Worm (Caenorhabditis elegans) whole organism, L1 larva: ENCODE data around the gene wee-1.1.

Experiments
- C04F5.9 ChIP-seq: sonication (generic microtip); optimal IDR thresholded peaks from 2 replicates; lab custom pipeline; 2016; ENCODE audit warnings: missing genetic modification characterization, missing compliant biosample characterization
- C16A3.4 ChIP-seq: fragments of 150-350 bp; optimal IDR thresholded peaks from 2 replicates; lab custom pipeline; 2014; ENCODE audit warnings: missing biosample characterization, missing genetic modification characterization
- C34B4.2 ChIP-seq: sonication (generic microtip); optimal IDR thresholded peaks from 2 replicates; lab custom pipeline; 2017; ENCODE audit warnings: mild to moderate bottlenecking, missing genetic modification characterization, missing compliant biosample characterization
- Y116A8C.19 ChIP-seq: sonication (generic microtip); optimal IDR thresholded peaks from 2 replicates; lab custom pipeline; 2016; ENCODE audit warnings: missing compliant biosample characterization, missing genetic modification characterization, borderline replicate concordance
- alr-1 ChIP-seq: fragments of 200-800 bp; sonication (Bioruptor generic); optimal IDR thresholded peaks from 2 replicates; lab custom pipeline; 2018; ENCODE audit warnings: borderline replicate concordance, mild to moderate bottlenecking, missing genetic modification characterization, missing compliant biosample characterization
- blmp-1 ChIP-seq: fragments of 150-350 bp; optimal IDR thresholded peaks from 2 replicates; lab custom pipeline; 2014; ENCODE audit warnings: missing biosample characterization, missing genetic modification characterization
- ceh-63 ChIP-seq: fragments of 200-800 bp; sonication (Bioruptor generic); optimal IDR thresholded peaks from 2 replicates; lab custom pipeline; 2018; ENCODE audit warnings: mild to moderate bottlenecking, missing genetic modification characterization, missing compliant biosample characterization
- ceh-8 ChIP-seq: fragments of 200-800 bp; sonication (Bioruptor generic); optimal IDR thresholded peaks from 2 replicates; lab custom pipeline; 2018; ENCODE audit warnings: mild to moderate bottlenecking, missing genetic modification characterization, moderate library complexity, missing compliant biosample characterization
- ceh-82 ChIP-seq, 3 experiments: fragments of 150-350 bp in 1 of 3; sonication (generic microtip) in 2 of 3; optimal IDR thresholded peaks; 2 replicates each; lab custom pipeline; 2014 to 2017; ENCODE audit warnings: missing biosample characterization in 3 of 3, missing genetic modification characterization in 3 of 3
- ceh-88 ChIP-seq: fragments of 200-800 bp; sonication (Bioruptor generic); IDR thresholded peaks from 2 replicates; pipeline ENCODE4 v1.3.6; 2022; ENCODE audit warnings: missing genetic modification characterization, missing compliant biosample characterization
- efl-1 ChIP-seq, 4 experiments: fragments of 150-350 bp; optimal IDR thresholded peaks in 3 of 4; peaks in 1 of 4; 1 replicate in 1 of 4; 2 replicates in 3 of 4; lab custom pipeline; 2014; ENCODE audit warnings: missing biosample characterization in 2 of 4, missing genetic modification characterization in 2 of 4, missing genetic modification reagents in 2 of 4
- egl-13 ChIP-seq: sonication (generic microtip); optimal IDR thresholded peaks from 2 replicates; lab custom pipeline; 2016; ENCODE audit warnings: missing genotype, missing genetic modification reagents, missing genetic modification characterization, missing compliant biosample characterization
- elt-2 ChIP-seq: sonication (generic microtip); optimal IDR thresholded peaks from 2 replicates; lab custom pipeline; 2016; ENCODE audit warnings: missing genetic modification characterization, mild to moderate bottlenecking, inconsistent platforms, missing compliant biosample characterization, missing genetic modification reagents
- ets-5 ChIP-seq: fragments of 200-800 bp; sonication (Bioruptor generic); IDR thresholded peaks from 2 replicates; pipeline ENCODE4 v1.3.6; 2022; ENCODE audit warnings: missing genetic modification characterization, missing compliant biosample characterization
- fkh-4 ChIP-seq: sonication (generic microtip); optimal IDR thresholded peaks from 2 replicates; lab custom pipeline; 2016; ENCODE audit warnings: missing compliant biosample characterization, missing genetic modification characterization, borderline replicate concordance
- fos-1 ChIP-seq: fragments of 150-350 bp; optimal IDR thresholded peaks from 2 replicates; lab custom pipeline; 2014; ENCODE audit warnings: missing biosample characterization, missing genetic modification characterization
- grh-1 ChIP-seq: fragments of 200-800 bp; sonication (Bioruptor generic); IDR thresholded peaks from 2 replicates; pipeline ENCODE4 v1.3.6; 2022; ENCODE audit warnings: missing genetic modification reagents, missing genetic modification characterization, missing compliant biosample characterization
- hlh-4 ChIP-seq: sonication (generic microtip); optimal IDR thresholded peaks from 2 replicates; lab custom pipeline; 2016; ENCODE audit warnings: mild to moderate bottlenecking, missing genetic modification characterization, missing compliant biosample characterization
- hpl-2 ChIP-seq: fragments of 150-350 bp; optimal IDR thresholded peaks from 2 replicates; lab custom pipeline; 2014; ENCODE audit warnings: missing biosample characterization, missing genetic modification reagents, missing genetic modification characterization
- irx-1 ChIP-seq: sonication (generic microtip); optimal IDR thresholded peaks from 2 replicates; lab custom pipeline; 2016; ENCODE audit warnings: missing genetic modification characterization, missing compliant biosample characterization
- isw-1 ChIP-seq: fragments of 200-800 bp; sonication (Bioruptor generic); IDR thresholded peaks from 2 replicates; pipeline ENCODE4 v1.3.6; 2022; ENCODE audit warnings: missing genetic modification characterization, missing compliant biosample characterization
- jun-1 ChIP-seq: fragments of 150-350 bp; optimal IDR thresholded peaks from 2 replicates; lab custom pipeline; 2014; ENCODE audit warnings: missing biosample characterization, missing genetic modification reagents, missing genetic modification characterization
- lin-13 ChIP-seq: fragments of 150-350 bp; optimal IDR thresholded peaks from 2 replicates; lab custom pipeline; 2014; ENCODE audit warnings: missing biosample characterization, missing genetic modification reagents, missing genetic modification characterization
- lin-14 ChIP-seq: fragments of 200-800 bp; sonication (Bioruptor generic); optimal IDR thresholded peaks from 2 replicates; lab custom pipeline; 2018; ENCODE audit warnings: mild to moderate bottlenecking, missing genetic modification characterization, moderate library complexity, missing compliant biosample characterization
- lin-35 ChIP-seq, 2 experiments: fragments of 150-350 bp; optimal IDR thresholded peaks; 2 replicates each; lab custom pipeline; 2014; ENCODE audit warnings: missing biosample characterization in 2 of 2, missing genetic modification characterization in 2 of 2, missing genetic modification reagents in 2 of 2
- lir-3 ChIP-seq: sonication (generic microtip); optimal IDR thresholded peaks from 2 replicates; lab custom pipeline; 2016; ENCODE audit warnings: mild to moderate bottlenecking, missing genetic modification characterization, moderate library complexity, missing compliant biosample characterization; ENCODE audit not compliant: poor library complexity
- mdl-1 ChIP-seq, 2 experiments: fragments of 150-350 bp; optimal IDR thresholded peaks; 2 replicates each; lab custom pipeline; 2014 to 2017; ENCODE audit warnings: missing biosample characterization in 2 of 2, missing genetic modification characterization in 2 of 2, inconsistent platforms in 1 of 2
- mep-1 ChIP-seq: fragments of 150-350 bp; optimal IDR thresholded peaks from 2 replicates; lab custom pipeline; 2014; ENCODE audit warnings: missing biosample characterization, missing genetic modification characterization
- nhr-11 ChIP-seq: fragments of 150-350 bp; optimal IDR thresholded peaks from 2 replicates; lab custom pipeline; 2014; ENCODE audit warnings: missing biosample characterization, missing genetic modification characterization
- nhr-19 ChIP-seq: fragments of 200-800 bp; sonication (Bioruptor generic); conservative IDR thresholded peaks from 2 replicates; pipeline ENCODE4 v1.3.6; 2022; ENCODE audit warnings: missing genetic modification characterization, missing compliant biosample characterization
- nhr-20 ChIP-seq: sonication (generic microtip); optimal IDR thresholded peaks from 2 replicates; lab custom pipeline; 2016; ENCODE audit warnings: mild to moderate bottlenecking, missing genetic modification characterization, missing compliant biosample characterization
- nhr-237 ChIP-seq: fragments of 150-350 bp; optimal IDR thresholded peaks from 2 replicates; lab custom pipeline; 2014; ENCODE audit warnings: missing biosample characterization, missing genetic modification characterization
- nhr-47 ChIP-seq: sonication (generic microtip); optimal IDR thresholded peaks from 2 replicates; lab custom pipeline; 2016; ENCODE audit warnings: mild to moderate bottlenecking, missing genetic modification characterization, moderate library complexity, missing compliant biosample characterization
- nhr-71 ChIP-seq: sonication (generic microtip); optimal IDR thresholded peaks from 2 replicates; lab custom pipeline; 2016; ENCODE audit warnings: mild to moderate bottlenecking, missing genetic modification characterization, moderate library complexity, missing compliant biosample characterization
- nhr-76 ChIP-seq: sonication (generic microtip); optimal IDR thresholded peaks from 2 replicates; lab custom pipeline; 2017; ENCODE audit warnings: missing biosample characterization, missing genetic modification characterization
- nhr-77 ChIP-seq: fragments of 150-350 bp; optimal IDR thresholded peaks from 2 replicates; lab custom pipeline; 2014; ENCODE audit warnings: missing biosample characterization, missing genetic modification characterization
- nhr-84 ChIP-seq: sonication (generic microtip); optimal IDR thresholded peaks from 2 replicates; lab custom pipeline; 2017; ENCODE audit warnings: missing biosample characterization, missing genetic modification characterization
- nhr-85 ChIP-seq: sonication (generic microtip); peaks from one replicate; lab custom pipeline; 2016; ENCODE audit warnings: missing genetic modification characterization, inconsistent platforms, missing compliant biosample characterization
- nhr-90 ChIP-seq: sonication (generic microtip); optimal IDR thresholded peaks from 2 replicates; lab custom pipeline; 2016; ENCODE audit warnings: mild to moderate bottlenecking, missing genetic modification characterization, missing compliant biosample characterization; ENCODE audit not compliant: poor library complexity
- rnt-1 ChIP-seq: sonication (generic microtip); optimal IDR thresholded peaks from 2 replicates; lab custom pipeline; 2016; ENCODE audit warnings: mild to moderate bottlenecking, missing genetic modification characterization, moderate library complexity, missing compliant biosample characterization
- snu-23 ChIP-seq: sonication (generic microtip); optimal IDR thresholded peaks from 2 replicates; lab custom pipeline; 2016; ENCODE audit warnings: missing genetic modification characterization, missing compliant biosample characterization
- sox-4 ChIP-seq: sonication (generic microtip); optimal IDR thresholded peaks from 2 replicates; lab custom pipeline; 2016; ENCODE audit warnings: missing genetic modification characterization, missing compliant biosample characterization
- sptf-1 ChIP-seq: fragments of 150-350 bp; optimal IDR thresholded peaks from 2 replicates; lab custom pipeline; 2014; ENCODE audit warnings: missing biosample characterization, missing genetic modification characterization
- sup-37 ChIP-seq: fragments of 200-800 bp; sonication (Bioruptor generic); optimal IDR thresholded peaks from 2 replicates; lab custom pipeline; 2018; ENCODE audit warnings: mild to moderate bottlenecking, missing genetic modification characterization, missing compliant biosample characterization
- tlp-1 ChIP-seq: fragments of 150-350 bp; optimal IDR thresholded peaks from 2 replicates; lab custom pipeline; 2014; ENCODE audit warnings: missing biosample characterization, missing genetic modification characterization
- unc-130 ChIP-seq: fragments of 150-350 bp; optimal IDR thresholded peaks from 2 replicates; lab custom pipeline; 2017; ENCODE audit warnings: missing biosample characterization, missing genetic modification characterization, inconsistent platforms
- unc-30 ChIP-seq: sonication (generic microtip); optimal IDR thresholded peaks from 2 replicates; lab custom pipeline; 2017; ENCODE audit warnings: missing biosample characterization, missing genetic modification characterization
- unc-86 ChIP-seq: sonication (generic microtip); optimal IDR thresholded peaks from 2 replicates; lab custom pipeline; 2016; ENCODE audit warnings: missing genetic modification characterization, missing compliant biosample characterization
- unc-98 ChIP-seq: fragments of 200-800 bp; sonication (Bioruptor generic); IDR thresholded peaks from 2 replicates; pipeline ENCODE4 v1.3.6; 2022; ENCODE audit warnings: missing genetic modification characterization, missing compliant biosample characterization
- xbp-1 ChIP-seq: sonication (generic microtip); optimal IDR thresholded peaks from 2 replicates; lab custom pipeline; 2016; ENCODE audit warnings: missing genetic modification characterization, missing compliant biosample characterization
- ztf-11 ChIP-seq, 2 experiments: sonication (generic microtip); optimal IDR thresholded peaks; 2 replicates each; lab custom pipeline; 2016 to 2017; ENCODE audit warnings: missing genetic modification characterization in 2 of 2, missing biosample characterization in 1 of 2, missing compliant biosample characterization in 1 of 2

The wee-1.1 gene

ce11 chrII:9621913-9622348 is 38.6 kb upstream of the wee-1.1 start:
- TF ChIP-seq blmp-1 (tag; lab: Kevin White, UChicago): peak; percentile 23
- TF ChIP-seq jun-1 (tag; lab: Kevin White, UChicago): no peak
- TF ChIP-seq nhr-11 (tag; lab: Kevin White, UChicago): no peak
- TF ChIP-seq nhr-20 (tag; lab: Kevin White, UChicago): peak; percentile 9
- TF ChIP-seq rnt-1 (tag; lab: Kevin White, UChicago): no peak
- TF ChIP-seq ets-5 (GFP tag; lab: Robert Waterston, UW): no peak
- TF ChIP-seq nhr-71: peak; percentile 44
- TF ChIP-seq mdl-1 (tag; optimal IDR thresholded peaks at IDR 0.05; lab: Kevin White, UChicago): peak in 1 of 2 experiments; percentile 74
- TF ChIP-seq fkh-4 (tag; lab: Kevin White, UChicago): no peak
- no peak for TF ChIP-seq nhr-19 (GFP tag; lab: Robert Waterston, UW)
- peak; percentile 39 for TF ChIP-seq lin-14
- no peak for TF ChIP-seq efl-1 (optimal IDR thresholded peaks at IDR 0.05; lab: Kevin White, UChicago)
- TF ChIP-seq efl-1 (GFP tag; optimal IDR thresholded peaks at IDR 0.05 in 1 of 2; lab: Kevin White, UChicago): peak in 1 of 2 experiments; percentile 94
- no peak for TF ChIP-seq unc-30
- no peak for TF ChIP-seq ceh-82 (tag; optimal IDR thresholded peaks at IDR 0.05; lab: Kevin White, UChicago)
- TF ChIP-seq lin-35 (GFP tag; optimal IDR thresholded peaks at IDR 0.05; lab: Kevin White, UChicago): peak in 1 of 2 experiments; percentile 40
- no peak for TF ChIP-seq nhr-47 (tag; lab: Kevin White, UChicago)

ce11 chrII:9621121-9621520 is 37.8 kb upstream of the wee-1.1 start:
- TF ChIP-seq xbp-1 (tag; lab: Kevin White, UChicago): no peak
- no peak for TF ChIP-seq C04F5.9 (tag; lab: Kevin White, UChicago)
- TF ChIP-seq C16A3.4: peak; percentile 2
- TF ChIP-seq hlh-4: no peak
- TF ChIP-seq ztf-11 (tag; optimal IDR thresholded peaks at IDR 0.05; lab: Kevin White, UChicago): no peak
- peak; percentile 14 for TF ChIP-seq snu-23 (GFP tag; lab: Kevin White, UChicago)
- TF ChIP-seq sox-4 (tag; lab: Kevin White, UChicago): no peak
- no peak for TF ChIP-seq nhr-84 (tag; lab: Kevin White, UChicago)
- TF ChIP-seq nhr-90 (tag; lab: Kevin White, UChicago): no peak
- TF ChIP-seq ets-5 (GFP tag; lab: Robert Waterston, UW): no peak
- TF ChIP-seq lir-3 (tag; lab: Kevin White, UChicago): no peak
- no peak for TF ChIP-seq nhr-11 (tag; lab: Kevin White, UChicago)
- TF ChIP-seq unc-86 (tag; lab: Kevin White, UChicago): no peak
- TF ChIP-seq nhr-85 (tag; lab: Kevin White, UChicago): no peak
- no peak for TF ChIP-seq ceh-8
- TF ChIP-seq isw-1: no peak
- no peak for TF ChIP-seq nhr-76 (tag; lab: Kevin White, UChicago)
- TF ChIP-seq sptf-1 (tag; lab: Kevin White, UChicago): no peak
- TF ChIP-seq nhr-20 (tag; lab: Kevin White, UChicago): no peak
- TF ChIP-seq nhr-77 (tag; lab: Kevin White, UChicago): peak; percentile 35
- no peak for TF ChIP-seq mep-1
- no peak for TF ChIP-seq irx-1 (tag; lab: Kevin White, UChicago)
- TF ChIP-seq ceh-88 (GFP tag; lab: Robert Waterston, UW): no peak
- peak in 1 of 2 experiments; percentile 0 for TF ChIP-seq lin-35 (GFP tag; optimal IDR thresholded peaks at IDR 0.05; lab: Kevin White, UChicago)
- no peak for TF ChIP-seq elt-2 (tag; lab: Kevin White, UChicago)
- TF ChIP-seq tlp-1 (tag; lab: Kevin White, UChicago): no peak
- no peak for TF ChIP-seq nhr-237
- TF ChIP-seq unc-130 (tag; lab: Kevin White, UChicago): no peak
- TF ChIP-seq fos-1 (tag; lab: Kevin White, UChicago): no peak
- no peak for TF ChIP-seq alr-1
- TF ChIP-seq jun-1 (tag; lab: Kevin White, UChicago): no peak
- no peak for TF ChIP-seq C34B4.2 (tag; lab: Kevin White, UChicago)
- TF ChIP-seq Y116A8C.19 (tag; lab: Kevin White, UChicago): no peak
- TF ChIP-seq sup-37: no peak
- TF ChIP-seq nhr-19 (GFP tag; lab: Robert Waterston, UW): peak; percentile 15
- no peak for TF ChIP-seq grh-1 (GFP tag; lab: Robert Waterston, UW)
- no peak for TF ChIP-seq egl-13 (tag; lab: Kevin White, UChicago)
- no peak for TF ChIP-seq lin-13 (GFP tag; lab: Kevin White, UChicago)
- no peak for TF ChIP-seq unc-98 (GFP tag; lab: Robert Waterston, UW)
- TF ChIP-seq ceh-63 (GFP tag; lab: Kevin White, UChicago): no peak
- no peak for TF ChIP-seq hpl-2 (GFP tag; lab: Kevin White, UChicago)
